Fruit fly (Drosophila melanogaster) whole organism, embryonic: ENCODE measurements around the gene Cp110.

ENCODE experiments used
- CG13424 ChIP-seq: fragments of 200-800 bp; sonication (Bioruptor generic); optimal IDR thresholded peaks from 2 replicates; lab custom pipeline; 2019; ENCODE audit warnings: missing biosample characterization, mild to moderate bottlenecking, missing genetic modification characterization, moderate library complexity
- CG31388 ChIP-seq: fragments of 200-800 bp; sonication (Bioruptor generic); optimal IDR thresholded peaks from 2 replicates; lab custom pipeline; 2016; ENCODE audit warnings: missing biosample characterization, missing genetic modification characterization
- onecut ChIP-seq: fragments of 200-800 bp; sonication (Bioruptor generic); IDR thresholded peaks from 2 replicates; pipeline ENCODE4 v1.3.6; 2022; ENCODE audit warnings: missing biosample characterization, missing genetic modification characterization

DNA sequence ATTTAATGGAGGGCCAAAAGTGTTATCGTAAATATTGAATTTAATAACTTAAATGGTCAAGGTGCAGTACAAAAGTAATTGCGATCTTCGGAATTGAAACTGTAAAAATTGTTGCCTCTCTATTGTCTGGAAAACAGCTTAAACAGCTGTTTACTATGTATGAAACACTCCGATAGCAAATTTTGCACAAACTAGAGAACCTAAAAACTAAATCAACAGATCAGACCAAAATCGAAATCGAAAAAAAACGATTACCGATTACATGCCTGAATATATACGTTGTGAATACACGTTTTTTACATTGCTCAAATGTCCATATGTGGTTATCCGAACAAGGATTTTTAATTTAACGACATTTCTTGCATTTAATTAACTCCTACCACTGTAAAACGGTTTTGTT is 38.4 kb upstream of the Cp110 start:
- TF ChIP-seq onecut (GFP tag; lab: Robert Waterston, UW) (no peak), CG13424 (tag; lab: Kevin White, UChicago) (no peak), CG31388 (GFP tag; lab: Kevin White, UChicago) (no peak)
